Fruit fly (Drosophila melanogaster): ENCODE data around the gene nAChRalpha2.

- TF ChIP-seq psq (optimal IDR thresholded peaks at IDR 0.05), result no peak
- TF ChIP-seq insv (optimal IDR thresholded peaks at IDR 0.05), result no peak
- TF ChIP-seq h (optimal IDR thresholded peaks at IDR 0.05), result no peak
- no peak for TF ChIP-seq Sin3A (optimal IDR thresholded peaks at IDR 0.05)
- no peak for TF ChIP-seq Myc (optimal IDR thresholded peaks at IDR 0.05)
Measured at dm6 chr3R:24525983-24526661, 40.9 kb downstream of the nAChRalpha2 start.
